Worm (Caenorhabditis elegans) whole organism, L4/young adult: ENCODE measurements around the gene clec-218.

Experiments
- W03F9.2 ChIP-seq: fragments of 150-350 bp; optimal IDR thresholded peaks from 2 replicates; lab custom pipeline; 2014; ENCODE audit warnings: missing biosample characterization, missing genetic modification characterization
- dao-5 ChIP-seq: sonication (generic microtip); optimal IDR thresholded peaks from 2 replicates; lab custom pipeline; 2016; ENCODE audit warnings: missing genotype, missing genetic modification characterization, moderate library complexity, missing compliant biosample characterization
- him-1 ChIP-seq: sonication (generic microtip); optimal IDR thresholded peaks from 2 replicates; lab custom pipeline; 2016; ENCODE audit warnings: missing genotype, missing genetic modification reagents, missing genetic modification characterization, missing compliant biosample characterization

ce11 chrV:8259016-8259415 is 48.7 kb upstream of the clec-218 start, which contains the start of gene C16D9.1:
- TF ChIP-seq him-1 = no peak
- TF ChIP-seq dao-5 = no peak
- TF ChIP-seq W03F9.2 (tag; lab: Kevin White, UChicago) = no peak
